Worm (Caenorhabditis elegans) whole organism, L4/young adult: Measurements from ENCODE around the gene sap-49.

ENCODE experiments used
- W03F9.2 ChIP-seq: fragments of 150-350 bp; optimal IDR thresholded peaks from 2 replicates; lab custom pipeline; 2014; ENCODE audit warnings: missing biosample characterization, missing genetic modification characterization
- dao-5 ChIP-seq: sonication (generic microtip); optimal IDR thresholded peaks from 2 replicates; lab custom pipeline; 2016; ENCODE audit warnings: missing genotype, missing genetic modification characterization, moderate library complexity, missing compliant biosample characterization
- him-1 ChIP-seq: sonication (generic microtip); optimal IDR thresholded peaks from 2 replicates; lab custom pipeline; 2016; ENCODE audit warnings: missing genotype, missing genetic modification reagents, missing genetic modification characterization, missing compliant biosample characterization

sap-49 gene

DNA sequence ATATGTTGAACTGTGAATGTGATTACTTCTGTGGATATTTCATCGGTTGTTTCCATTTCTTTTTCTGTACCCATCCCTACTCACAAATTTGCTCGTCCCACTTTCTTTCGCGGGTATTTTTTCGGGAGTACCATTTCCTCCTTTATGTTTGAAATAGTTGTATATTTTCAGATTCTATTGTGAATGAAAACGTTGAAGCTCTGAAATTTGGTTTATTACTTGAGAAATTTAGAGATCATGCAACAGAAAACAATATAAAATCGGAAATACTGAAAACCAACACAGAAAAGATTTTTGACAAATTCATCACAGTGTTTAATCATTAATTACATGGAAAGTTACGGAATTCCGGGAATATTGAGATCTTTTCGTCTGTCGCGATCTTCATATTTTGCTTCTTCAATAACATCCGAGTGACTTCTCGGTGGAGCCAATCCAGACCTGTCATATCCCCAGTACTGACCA is 15.0 kb downstream of the sap-49 start:
- no peak for TF ChIP-seq him-1 (tag; lab: Kevin White, UChicago)

DNA sequence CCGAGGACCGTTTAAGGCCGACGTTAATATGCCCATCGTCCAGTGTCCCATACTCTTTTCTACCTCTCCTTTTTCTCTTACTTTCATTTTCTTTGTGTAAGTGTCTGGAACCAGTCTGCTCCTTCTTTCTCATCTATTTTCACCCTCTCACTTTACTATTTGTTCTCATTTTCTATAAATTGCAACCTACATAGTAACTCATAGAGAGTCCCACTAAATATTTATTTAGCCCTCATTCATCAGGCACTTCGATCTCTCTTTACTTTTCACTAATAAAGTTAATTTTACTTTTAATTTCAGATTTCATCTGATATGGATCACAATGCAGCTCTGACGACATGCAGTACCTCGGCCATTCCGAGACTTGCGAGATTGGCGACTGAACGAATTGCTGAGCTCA is 18.2 kb downstream of the sap-49 start, which contains the start of gene zyg-11:
TSS of gene zyg-11 (plus strand) at position 301 of the 400 bp plus-strand sequence.
- no peak for TF ChIP-seq W03F9.2 (tag; lab: Kevin White, UChicago)
- TF ChIP-seq him-1 (tag; lab: Kevin White, UChicago) = no peak
- no peak for TF ChIP-seq dao-5 (tag; lab: Kevin White, UChicago)

DNA sequence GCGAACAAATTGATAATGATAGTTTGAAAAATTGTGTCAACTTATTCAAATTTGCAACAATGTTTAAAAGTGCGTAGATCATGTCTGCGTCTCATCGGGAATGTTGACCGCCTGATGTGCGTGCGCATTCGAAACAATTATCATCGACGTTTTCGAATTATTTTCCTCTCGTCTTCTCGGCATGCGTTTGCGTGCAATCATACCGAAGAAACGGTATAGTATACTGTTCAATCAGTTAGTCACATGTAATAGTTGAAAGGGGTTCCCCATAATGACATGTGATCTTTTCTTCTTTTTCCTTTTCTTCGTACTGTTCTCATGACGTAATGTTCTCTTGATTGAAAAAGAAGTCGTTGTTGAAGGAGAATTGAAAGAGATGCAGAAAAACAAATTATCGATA is 18.8 kb downstream of the sap-49 start:
- TF ChIP-seq W03F9.2 (tag; lab: Kevin White, UChicago) (peak; percentile 34), him-1 (tag; lab: Kevin White, UChicago) (no peak), dao-5 (tag; lab: Kevin White, UChicago) (peak; percentile 37)

DNA sequence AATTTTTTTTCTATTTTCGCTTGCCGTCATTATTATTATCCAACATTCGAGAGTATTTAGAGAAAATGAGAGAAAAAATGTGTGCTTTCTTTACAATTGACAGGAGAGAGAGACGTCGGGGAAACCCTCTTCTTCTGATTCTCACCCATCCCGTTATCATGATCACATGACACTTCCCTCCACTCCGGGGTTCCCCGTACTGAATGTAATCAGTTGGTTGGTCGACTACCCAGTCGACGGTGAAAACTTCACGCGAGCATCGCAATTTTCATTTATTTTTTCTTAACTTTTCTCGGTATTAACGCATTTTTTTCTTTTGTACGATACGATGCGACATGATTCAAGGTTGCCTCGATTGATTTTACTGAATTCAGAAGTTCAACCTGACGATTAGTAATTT is 19.4 kb downstream of the sap-49 start:
- peak; percentile 58 for TF ChIP-seq W03F9.2 (tag; lab: Kevin White, UChicago)
- TF ChIP-seq dao-5 (tag; lab: Kevin White, UChicago) = no peak
- no peak for TF ChIP-seq him-1 (tag; lab: Kevin White, UChicago)

DNA sequence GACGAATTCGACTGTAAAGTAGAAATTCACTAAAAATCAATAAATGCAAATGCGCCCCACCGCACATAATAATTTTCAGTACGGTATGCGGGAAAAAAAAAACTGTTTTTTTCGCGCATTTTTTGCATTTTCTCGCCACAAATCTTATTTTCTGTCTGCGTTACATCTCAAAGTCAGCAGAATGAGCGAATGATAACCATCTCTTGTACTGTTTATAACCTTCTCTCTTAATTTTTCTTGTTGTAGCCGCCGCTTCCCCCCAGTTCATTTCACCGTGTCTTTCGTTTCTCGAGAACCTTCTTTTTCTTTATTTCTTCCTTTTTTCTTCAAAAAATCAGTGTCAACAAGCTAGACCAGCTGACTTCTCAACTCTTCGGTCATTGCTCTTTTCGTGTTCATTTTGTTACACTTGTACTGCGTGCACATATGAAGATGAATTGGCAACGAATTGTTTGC is 20.1 kb downstream of the sap-49 start:
- TF ChIP-seq W03F9.2 (tag; lab: Kevin White, UChicago) (peak; percentile 29), him-1 (tag; lab: Kevin White, UChicago) (no peak)

DNA sequence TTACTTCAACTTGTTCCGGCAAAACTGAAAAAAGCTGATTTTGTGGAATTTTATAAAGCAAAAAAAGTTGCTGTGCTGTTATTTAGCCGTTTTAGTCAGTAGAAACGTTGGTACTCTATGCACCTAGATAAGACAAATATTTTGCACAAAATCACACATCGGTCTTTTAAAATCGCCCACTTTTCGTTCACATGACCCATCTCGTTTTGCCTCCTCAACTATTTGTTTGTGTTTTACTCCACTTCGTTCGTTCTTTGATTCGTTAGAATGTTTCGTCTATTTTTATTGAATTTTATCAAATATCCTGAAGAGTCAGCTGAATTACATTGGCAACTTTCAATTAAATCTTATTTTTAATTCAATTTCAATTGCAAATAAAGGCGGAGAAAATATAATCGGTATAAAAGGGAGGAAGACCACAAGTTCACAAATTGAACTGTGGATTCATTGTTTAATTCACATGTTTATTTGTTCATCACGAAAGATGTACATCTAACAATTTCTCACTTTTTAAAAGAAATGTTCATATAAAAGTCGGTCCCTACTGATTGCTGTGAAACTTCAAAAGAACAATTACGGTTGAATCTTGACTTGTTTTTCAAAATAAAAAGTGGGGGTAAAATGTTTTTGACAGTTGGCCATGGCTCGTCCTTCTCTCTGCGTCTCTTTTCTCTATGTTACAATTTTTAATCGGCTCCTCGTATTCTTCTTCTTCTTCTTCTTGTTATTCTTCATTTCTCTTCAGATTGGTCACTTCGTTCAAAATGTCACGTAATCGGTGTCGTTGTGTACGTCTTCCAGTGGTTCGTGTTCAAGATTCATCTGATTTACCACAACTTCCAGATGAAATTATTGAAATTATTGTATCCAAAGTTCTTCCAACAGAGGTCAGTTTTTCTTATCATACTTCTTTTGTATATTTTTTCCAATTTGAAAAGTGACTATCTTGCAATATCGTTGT is 23.2 kb downstream of the sap-49 start, which contains the start of gene DH11.2:
TSS of gene DH11.2 (plus strand) at position 746 of the 961 bp plus-strand sequence.
- TF ChIP-seq dao-5 (tag; lab: Kevin White, UChicago) (no peak), him-1 (tag; lab: Kevin White, UChicago) (no peak), W03F9.2 (tag; lab: Kevin White, UChicago) (no peak)

DNA sequence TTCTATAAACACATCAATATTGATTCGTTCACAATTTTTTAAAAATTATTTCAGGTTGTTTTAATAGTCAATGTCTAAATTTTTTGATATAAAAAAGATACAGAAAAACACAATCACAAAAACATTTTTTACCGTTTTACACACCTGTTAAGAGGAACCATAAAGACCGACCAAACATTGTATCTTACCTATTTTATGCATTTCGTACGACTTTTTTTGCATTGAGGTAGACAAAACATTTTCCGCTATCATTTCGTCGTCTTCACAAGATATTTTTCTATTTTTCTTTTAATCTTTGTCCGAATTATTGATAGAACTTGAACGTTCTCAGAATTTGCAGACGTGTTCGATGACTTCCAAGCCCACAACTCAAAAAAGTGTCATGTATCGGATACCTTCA is 27.2 kb downstream of the sap-49 start, which contains the start of gene glna-2:
TSS of gene glna-2 (plus strand) at position 301 of the 400 bp plus-strand sequence.
- TF ChIP-seq him-1 (tag; lab: Kevin White, UChicago) = no peak
- no peak for TF ChIP-seq dao-5 (tag; lab: Kevin White, UChicago)
- TF ChIP-seq W03F9.2 (tag; lab: Kevin White, UChicago) = no peak

DNA sequence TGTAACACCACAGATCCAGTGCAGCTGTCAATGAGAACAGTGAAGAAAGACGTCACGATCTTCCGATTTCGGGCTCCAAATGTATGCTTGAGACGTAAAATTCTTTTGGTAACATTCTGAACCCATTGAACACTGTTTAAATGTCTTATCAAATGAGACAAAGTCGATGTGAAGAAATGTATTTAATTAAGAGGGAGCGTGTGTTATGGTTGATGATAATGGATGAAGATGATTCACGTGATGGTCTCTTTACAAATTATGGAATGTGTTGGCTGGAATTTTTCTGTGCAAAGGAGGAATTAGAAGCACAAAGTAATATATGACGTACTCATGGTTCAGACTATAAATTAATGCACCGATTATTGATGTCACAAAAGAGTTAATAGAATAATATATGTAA is 28.6 kb downstream of the sap-49 start:
- TF ChIP-seq him-1 (tag; lab: Kevin White, UChicago) (no peak), dao-5 (tag; lab: Kevin White, UChicago) (no peak), W03F9.2 (tag; lab: Kevin White, UChicago) (no peak)

DNA sequence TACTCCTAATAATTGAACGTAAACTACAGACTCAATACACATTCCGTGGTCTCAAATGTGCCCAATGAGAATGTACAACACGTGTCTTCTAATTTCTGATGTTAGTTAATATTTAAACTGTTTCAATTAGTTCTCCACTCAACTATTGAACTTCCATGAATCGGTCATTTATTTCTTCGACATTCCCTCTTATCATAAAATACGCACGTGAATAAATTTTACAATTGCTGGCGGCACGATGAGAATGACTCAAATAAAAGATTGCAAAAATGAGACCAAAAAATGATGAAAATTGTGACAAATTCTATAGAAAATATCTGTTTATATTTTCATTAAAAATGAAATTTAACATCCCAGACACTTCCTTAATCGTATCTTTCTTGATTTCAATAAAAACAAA is 30.8 kb downstream of the sap-49 start:
- TF ChIP-seq W03F9.2 (tag; lab: Kevin White, UChicago) = no peak

DNA sequence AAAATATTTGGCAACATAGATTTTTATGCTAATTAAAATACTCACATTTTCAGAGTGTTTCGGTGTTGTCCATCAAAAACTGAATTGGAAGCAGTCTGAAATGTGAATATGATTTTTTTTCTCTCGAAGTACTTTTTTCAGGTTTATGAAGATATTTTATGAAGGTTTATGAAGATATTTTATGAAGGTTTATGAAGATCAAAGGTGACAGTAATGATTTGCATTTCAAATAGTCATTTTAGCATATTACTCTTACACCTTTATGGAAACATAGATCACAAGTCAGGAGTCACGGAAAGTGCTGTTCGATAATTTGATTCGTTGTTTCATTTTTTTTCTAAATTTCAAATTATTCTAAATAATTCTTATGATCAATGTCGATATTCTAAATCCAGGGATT is 31.4 kb downstream of the sap-49 start, which contains the start of gene pgp-11:
TSS of gene pgp-11 (minus strand) at position 101 of the 400 bp plus-strand sequence.
- no peak for TF ChIP-seq him-1 (tag; lab: Kevin White, UChicago)
- no peak for TF ChIP-seq W03F9.2 (tag; lab: Kevin White, UChicago)
- no peak for TF ChIP-seq dao-5 (tag; lab: Kevin White, UChicago)

DNA sequence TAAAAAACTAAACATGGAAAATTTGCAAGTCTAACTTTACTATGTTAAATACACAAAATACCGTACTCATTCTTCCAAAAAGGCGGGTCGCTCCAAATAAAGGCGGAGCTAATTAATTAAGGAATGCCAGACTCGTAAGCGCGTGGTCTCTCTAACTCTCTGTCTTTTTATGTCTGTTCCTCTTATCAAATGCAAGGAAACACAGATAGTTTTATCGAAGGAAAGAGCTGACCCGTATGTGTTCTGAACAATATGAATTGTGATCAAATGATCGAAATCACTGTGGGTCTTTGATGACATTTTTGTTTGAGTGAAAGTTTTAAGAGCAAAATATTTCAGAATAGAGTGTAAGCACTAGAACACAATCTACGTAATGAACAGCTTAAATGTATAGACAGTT is 34.1 kb downstream of the sap-49 start:
- TF ChIP-seq him-1 (tag; lab: Kevin White, UChicago) (no peak), dao-5 (tag; lab: Kevin White, UChicago) (no peak), W03F9.2 (tag; lab: Kevin White, UChicago) (no peak)

DNA sequence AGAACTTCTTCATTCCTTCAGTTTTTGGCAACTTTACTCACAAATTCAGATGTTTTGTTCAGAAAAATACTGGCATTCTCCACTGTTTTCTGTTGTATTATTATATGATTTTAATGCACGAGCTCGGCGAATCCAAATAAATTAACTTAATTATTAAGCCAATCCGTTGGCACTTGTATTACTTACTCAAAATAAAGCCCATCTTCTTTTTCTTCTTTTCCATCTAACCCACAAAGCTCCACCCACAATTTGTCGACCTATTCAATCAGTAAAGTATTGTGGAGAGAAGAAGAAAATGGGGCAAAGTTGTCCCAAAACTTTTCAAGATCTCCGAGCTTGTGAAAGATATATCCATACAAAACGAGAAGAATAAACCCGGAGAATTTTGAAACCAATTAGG is 44.3 kb downstream of the sap-49 start:
- TF ChIP-seq dao-5 (tag; lab: Kevin White, UChicago) (no peak), him-1 (tag; lab: Kevin White, UChicago) (no peak)

DNA sequence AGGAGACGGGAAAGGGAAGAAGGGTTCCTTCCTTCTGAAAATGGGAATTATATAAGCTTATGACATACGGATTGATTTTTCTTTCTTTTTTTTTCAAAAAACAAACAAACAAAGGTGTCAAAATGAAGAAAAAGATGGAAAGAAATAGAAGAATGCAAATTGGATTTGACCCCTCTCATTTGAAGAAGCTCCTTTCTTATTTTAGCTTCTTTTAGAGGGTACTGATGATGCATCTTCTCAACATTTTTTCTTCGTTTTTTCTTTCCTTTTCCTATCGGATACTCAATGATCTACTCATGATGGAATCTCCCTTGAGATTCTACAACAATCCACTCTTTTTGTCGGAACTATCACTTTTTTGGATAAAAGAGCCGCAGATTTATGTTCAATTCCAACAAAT is 45.4 kb downstream of the sap-49 start:
- TF ChIP-seq him-1 (tag; lab: Kevin White, UChicago) (no peak), dao-5 (tag; lab: Kevin White, UChicago) (no peak), W03F9.2 (tag; lab: Kevin White, UChicago) (no peak)

DNA sequence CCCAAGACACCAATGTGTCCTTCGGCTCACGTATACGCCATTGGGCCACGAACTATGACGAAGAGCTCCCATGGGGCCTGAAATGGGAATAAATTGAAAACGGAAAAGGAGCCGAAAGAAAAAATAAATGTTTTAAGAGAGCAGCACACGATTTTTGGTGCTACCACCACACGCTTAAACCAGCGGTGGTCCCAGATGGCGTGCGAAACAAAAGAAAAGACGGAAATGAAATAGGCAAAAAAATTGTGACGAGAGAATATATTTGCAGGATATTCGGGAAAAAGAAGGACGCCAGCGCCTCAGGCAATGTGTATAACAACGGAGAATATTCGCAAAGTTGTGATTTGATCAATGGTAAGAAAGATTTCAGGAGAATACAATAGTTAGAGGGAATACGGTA is 48.6 kb downstream of the sap-49 start:
- TF ChIP-seq him-1 (tag; lab: Kevin White, UChicago) = no peak
- no peak for TF ChIP-seq dao-5 (tag; lab: Kevin White, UChicago)
- TF ChIP-seq W03F9.2 (tag; lab: Kevin White, UChicago) = no peak
